ENCODE assay signal across 5 fruit fly cellular contexts in genomic region chr2L:14474987-14475386, dm6.
TF ChIP-seq lines count a peak whose summit lies in the region.

No protein-coding gene starts in this region.

- TF ChIP-seq CTCF in whole organism, embryonic (GFP tag; optimal IDR thresholded peaks at IDR 0.05; lab: Kevin White, UChicago): peak; percentile 8

TF ChIP-seq in whole organism, adult, 20 proteins besides CTCF, POLR2A, EP300 and RAD21 (continues in another document):
- TF ChIP-seq cnc (optimal IDR thresholded peaks at IDR 0.05; lab: Kevin White, UChicago) (no peak), CG33017 (tag; optimal IDR thresholded peaks at IDR 0.05; lab: Kevin White, UChicago) (peak; percentile 31), cic (GFP tag; optimal IDR thresholded peaks at IDR 0.05; lab: Kevin White, UChicago) (no peak), pad (GFP tag; optimal IDR thresholded peaks at IDR 0.05; lab: Kevin White, UChicago) (no peak), CG1620 (GFP tag; optimal IDR thresholded peaks at IDR 0.05; lab: Kevin White, UChicago) (no peak), CG7101 (tag; optimal IDR thresholded peaks at IDR 0.05; lab: Kevin White, UChicago) (no peak), ovo (GFP tag; optimal IDR thresholded peaks at IDR 0.05; lab: Kevin White, UChicago) (no peak), Crg-1 (GFP tag; optimal IDR thresholded peaks at IDR 0.05; lab: Kevin White, UChicago) (no peak), CG5204 (GFP tag; optimal IDR thresholded peaks at IDR 0.05; lab: Kevin White, UChicago) (peak; percentile 4), CG7045 (GFP tag; optimal IDR thresholded peaks at IDR 0.05; lab: Kevin White, UChicago) (no peak), tj (GFP tag; optimal IDR thresholded peaks at IDR 0.05; lab: Kevin White, UChicago) (no peak), Clk (GFP tag; optimal IDR thresholded peaks at IDR 0.05; lab: Kevin White, UChicago) (no peak), CG11617 (GFP tag; optimal IDR thresholded peaks at IDR 0.05; lab: Kevin White, UChicago) (no peak), kay (GFP tag; lab: Kevin White, UChicago; ENCODE audit: borderline replicate concordance) (peak; percentile 24), Hr96 (GFP tag; optimal IDR thresholded peaks at IDR 0.05; lab: Kevin White, UChicago) (no peak), CG14711 (tag; optimal IDR thresholded peaks at IDR 0.05; lab: Kevin White, UChicago) (peak; percentile 21), CG12768 (GFP tag; optimal IDR thresholded peaks at IDR 0.05; lab: Kevin White, UChicago) (no peak), bab1 (GFP tag; optimal IDR thresholded peaks at IDR 0.05; lab: Kevin White, UChicago) (no peak), Mnt (GFP tag; optimal IDR thresholded peaks at IDR 0.05; lab: Kevin White, UChicago) (no peak)

TF ChIP-seq in whole organism, embryonic, 481 proteins besides CTCF, POLR2A, EP300 and RAD21 (continues in another document):
- TF ChIP-seq aop (GFP tag; IDR thresholded peaks at IDR 0.05; lab: Robert Waterston, UW): no peak
- no peak for TF ChIP-seq disco-r (GFP tag; optimal IDR thresholded peaks at IDR 0.05; lab: Kevin White, UChicago)
- TF ChIP-seq CG11085 (GFP tag; IDR thresholded peaks at IDR 0.05; lab: Robert Waterston, UW): 0 out of 2 replicates have a peak, but pooled peaks have one; percentile 5
- no peak for TF ChIP-seq CG12744 (GFP tag; optimal IDR thresholded peaks at IDR 0.05; lab: Kevin White, UChicago)
- peak in 1 of 2 experiments; percentile 43 for TF ChIP-seq Hr78 (GFP tag; optimal IDR thresholded peaks at IDR 0.05; lab: Kevin White, UChicago)
- TF ChIP-seq nerfin-2 (GFP tag; IDR thresholded peaks at IDR 0.05; lab: Robert Waterston, UW; ENCODE audit: partially characterized antibody): no peak
- TF ChIP-seq CG18764 (GFP tag; optimal IDR thresholded peaks at IDR 0.05; lab: Kevin White, UChicago): no peak
- no peak for TF ChIP-seq CG1024 (GFP tag; IDR thresholded peaks at IDR 0.05; lab: Robert Waterston, UW)
- TF ChIP-seq Deaf1 (tag; optimal IDR thresholded peaks at IDR 0.05; lab: Kevin White, UChicago): peak; percentile 32
- TF ChIP-seq Neu2 (GFP tag; optimal IDR thresholded peaks at IDR 0.05; lab: Kevin White, UChicago; ENCODE audit: borderline replicate concordance): no peak
- TF ChIP-seq dan (GFP tag; IDR thresholded peaks at IDR 0.05; lab: Robert Waterston, UW): no peak
- peak; percentile 78 for TF ChIP-seq Sox102F (GFP tag; optimal IDR thresholded peaks at IDR 0.05; lab: Kevin White, UChicago)
- TF ChIP-seq en (GFP tag; optimal IDR thresholded peaks at IDR 0.05; lab: Kevin White, UChicago): no peak
- no peak for TF ChIP-seq gro (GFP tag; optimal IDR thresholded peaks at IDR 0.05; lab: Kevin White, UChicago)
- peak; percentile 40 for TF ChIP-seq Hmr (GFP tag; optimal IDR thresholded peaks at IDR 0.05; lab: Kevin White, UChicago)
- no peak for TF ChIP-seq rib (GFP tag; IDR thresholded peaks at IDR 0.05; lab: Robert Waterston, UW)
- no peak for TF ChIP-seq H2.0 (GFP tag; IDR thresholded peaks at IDR 0.05; lab: Robert Waterston, UW)
- TF ChIP-seq CoRest (tag; optimal IDR thresholded peaks at IDR 0.05; lab: Kevin White, UChicago): peak; percentile 75
- TF ChIP-seq stwl (tag; optimal IDR thresholded peaks at IDR 0.05; lab: Kevin White, UChicago): no peak

TF ChIP-seq in whole organism, prepupa, 60 proteins besides CTCF, POLR2A, EP300 and RAD21 (continues in another document):
- TF ChIP-seq Met (GFP tag; optimal IDR thresholded peaks at IDR 0.05; lab: Kevin White, UChicago): no peak
- TF ChIP-seq CG6792 (GFP tag; optimal IDR thresholded peaks at IDR 0.05; lab: Kevin White, UChicago): peak; percentile 59
- peak; percentile 85 for TF ChIP-seq CG32006 (GFP tag; optimal IDR thresholded peaks at IDR 0.05; lab: Kevin White, UChicago)
- no peak for TF ChIP-seq Eip93F (GFP tag; optimal IDR thresholded peaks at IDR 0.05; lab: Kevin White, UChicago)
- no peak for TF ChIP-seq dsx (GFP tag; optimal IDR thresholded peaks at IDR 0.05; lab: Kevin White, UChicago; ENCODE audit: poor library complexity, severe bottlenecking)
- TF ChIP-seq CG3032 (tag; optimal IDR thresholded peaks at IDR 0.05; lab: Kevin White, UChicago): peak; percentile 77
- TF ChIP-seq CG6163 (GFP tag; IDR thresholded peaks at IDR 0.05; lab: Robert Waterston, UW): no peak
- TF ChIP-seq dac (GFP tag; optimal IDR thresholded peaks at IDR 0.05; lab: Kevin White, UChicago): peak; percentile 39
- peak; percentile 70 for TF ChIP-seq spab (GFP tag; optimal IDR thresholded peaks at IDR 0.05; lab: Kevin White, UChicago)
- TF ChIP-seq CG1621 (tag; optimal IDR thresholded peaks at IDR 0.05; lab: Kevin White, UChicago): peak; percentile 14
- peak; percentile 52 for TF ChIP-seq CG34406 (GFP tag; optimal IDR thresholded peaks at IDR 0.05; lab: Kevin White, UChicago)
- peak; percentile 21 for TF ChIP-seq OdsH (GFP tag; optimal IDR thresholded peaks at IDR 0.05; lab: Kevin White, UChicago)
- no peak for TF ChIP-seq Hr39 (GFP tag; optimal IDR thresholded peaks at IDR 0.05; lab: Kevin White, UChicago)
- TF ChIP-seq lz (GFP tag; optimal IDR thresholded peaks at IDR 0.05; lab: Kevin White, UChicago): peak; percentile 24
- TF ChIP-seq pdm3 (GFP tag; optimal IDR thresholded peaks at IDR 0.05; lab: Kevin White, UChicago): peak; percentile 69
- peak; percentile 62; the same call in 2 of the 3 replicates for TF ChIP-seq eg (GFP tag; IDR thresholded peaks at IDR 0.05; lab: Robert Waterston, UW)
- TF ChIP-seq Smox (GFP tag; optimal IDR thresholded peaks at IDR 0.05; lab: Kevin White, UChicago): peak; percentile 38
- TF ChIP-seq CG11762 (GFP tag; optimal IDR thresholded peaks at IDR 0.05; lab: Kevin White, UChicago; ENCODE audit: insufficient read depth): peak; percentile 70
- TF ChIP-seq Lpt (GFP tag; optimal IDR thresholded peaks at IDR 0.05; lab: Kevin White, UChicago): peak; percentile 59

TF ChIP-seq in whole organism, pupa, 21 proteins besides CTCF, POLR2A, EP300 and RAD21:
- TF ChIP-seq CG13204 (GFP tag; optimal IDR thresholded peaks at IDR 0.05; lab: Kevin White, UChicago): no peak
- TF ChIP-seq Ets98B (GFP tag; IDR thresholded peaks at IDR 0.05; lab: Robert Waterston, UW): peak; percentile 48
- TF ChIP-seq fd96Ca (GFP tag; IDR thresholded peaks at IDR 0.05; lab: Robert Waterston, UW): 0 out of 3 replicates have a peak, but pooled peaks have one; percentile 44
- TF ChIP-seq rn (GFP tag; IDR thresholded peaks at IDR 0.05; lab: Robert Waterston, UW): peak; percentile 22; the same call in 1 of the 2 replicates
- TF ChIP-seq CG17806 (tag; optimal IDR thresholded peaks at IDR 0.05; lab: Kevin White, UChicago): peak; percentile 73
- TF ChIP-seq Snoo (tag; optimal IDR thresholded peaks at IDR 0.05; lab: Kevin White, UChicago): no peak
- TF ChIP-seq Pif1A (GFP tag; optimal IDR thresholded peaks at IDR 0.05; lab: Kevin White, UChicago): peak; percentile 49
- peak; percentile 84 for TF ChIP-seq CG32121 (GFP tag; IDR thresholded peaks at IDR 0.05; lab: Robert Waterston, UW)
- peak; percentile 44 for TF ChIP-seq gl (tag; optimal IDR thresholded peaks at IDR 0.05; lab: Kevin White, UChicago)
- peak; percentile 82 for TF ChIP-seq CG8301 (tag; optimal IDR thresholded peaks at IDR 0.05; lab: Kevin White, UChicago)
- peak; percentile 84 for TF ChIP-seq CG8159 (tag; optimal IDR thresholded peaks at IDR 0.05; lab: Kevin White, UChicago)
- peak; percentile 74 for TF ChIP-seq CG9948 (tag; optimal IDR thresholded peaks at IDR 0.05; lab: Kevin White, UChicago)
- TF ChIP-seq Pif1B (GFP tag; optimal IDR thresholded peaks at IDR 0.05; lab: Kevin White, UChicago): no peak
- TF ChIP-seq CG15710 (tag; optimal IDR thresholded peaks at IDR 0.05; lab: Kevin White, UChicago): peak; percentile 79
- TF ChIP-seq EcR (GFP tag; optimal IDR thresholded peaks at IDR 0.05; lab: Kevin White, UChicago): no peak
- peak; percentile 81 for TF ChIP-seq CG14655 (GFP tag; optimal IDR thresholded peaks at IDR 0.05; lab: Kevin White, UChicago)
- TF ChIP-seq D1 (tag; optimal IDR thresholded peaks at IDR 0.05; lab: Kevin White, UChicago): peak; percentile 23
- peak; percentile 73 for TF ChIP-seq CG34367 (tag; optimal IDR thresholded peaks at IDR 0.05; lab: Kevin White, UChicago)
- peak; percentile 71 for TF ChIP-seq CG4496 (GFP tag; IDR thresholded peaks at IDR 0.05; lab: Robert Waterston, UW)
- TF ChIP-seq CG10348 (GFP tag; IDR thresholded peaks at IDR 0.05; lab: Robert Waterston, UW): no peak
- no peak for TF ChIP-seq CG12605 (GFP tag; IDR thresholded peaks at IDR 0.05; lab: Robert Waterston, UW)

TF ChIP-seq in whole organism, wandering third instar larva, 38 proteins besides CTCF, POLR2A, EP300 and RAD21 (continues in another document):
- no peak for TF ChIP-seq Dif (GFP tag; optimal IDR thresholded peaks at IDR 0.05; lab: Kevin White, UChicago; ENCODE audit: partially characterized antibody)
- TF ChIP-seq CG32264 (GFP tag; optimal IDR thresholded peaks at IDR 0.05; lab: Kevin White, UChicago): no peak
- TF ChIP-seq Sp1 (GFP tag; optimal IDR thresholded peaks at IDR 0.05; lab: Kevin White, UChicago): peak; percentile 41
- TF ChIP-seq dmrt93B (GFP tag; optimal IDR thresholded peaks at IDR 0.05; lab: Kevin White, UChicago): peak; percentile 12
- TF ChIP-seq HLH106 (tag; optimal IDR thresholded peaks at IDR 0.05; lab: Kevin White, UChicago): peak; percentile 47
- TF ChIP-seq N (GFP tag; optimal IDR thresholded peaks at IDR 0.05; lab: Kevin White, UChicago): no peak
- peak; percentile 12 for TF ChIP-seq br (GFP tag; optimal IDR thresholded peaks at IDR 0.05; lab: Kevin White, UChicago)
- TF ChIP-seq usp (GFP tag; optimal IDR thresholded peaks at IDR 0.05; lab: Kevin White, UChicago): no peak
- TF ChIP-seq woc (GFP tag; optimal IDR thresholded peaks at IDR 0.05; lab: Kevin White, UChicago): no peak
- no peak for TF ChIP-seq dsf (GFP tag; optimal IDR thresholded peaks at IDR 0.05; lab: Kevin White, UChicago; ENCODE audit: borderline replicate concordance)
- peak in 1 of 2 experiments; percentile 53 for TF ChIP-seq foxo (GFP tag; optimal IDR thresholded peaks at IDR 0.05; lab: Kevin White, UChicago)
- TF ChIP-seq OdsH (GFP tag; optimal IDR thresholded peaks at IDR 0.05; lab: Kevin White, UChicago): no peak
- TF ChIP-seq dl (GFP tag; optimal IDR thresholded peaks at IDR 0.05; lab: Kevin White, UChicago; ENCODE audit: insufficient read depth in 1 of 2, partially characterized antibody in 2 of 2): no peak
- no peak for TF ChIP-seq CG9705 (GFP tag; optimal IDR thresholded peaks at IDR 0.05; lab: Kevin White, UChicago)
- no peak for TF ChIP-seq Mio (GFP tag; optimal IDR thresholded peaks at IDR 0.05; lab: Kevin White, UChicago)
- no peak for TF ChIP-seq ey (GFP tag; optimal IDR thresholded peaks at IDR 0.05; lab: Kevin White, UChicago)
- TF ChIP-seq lola (GFP tag; optimal IDR thresholded peaks at IDR 0.05; lab: Kevin White, UChicago): no peak
- TF ChIP-seq fru (GFP tag; optimal IDR thresholded peaks at IDR 0.05; lab: Kevin White, UChicago): peak; percentile 56
- TF ChIP-seq Hnf4 (GFP tag; optimal IDR thresholded peaks at IDR 0.05; lab: Kevin White, UChicago): peak; percentile 5
- peak; percentile 8 for TF ChIP-seq psq (GFP tag; optimal IDR thresholded peaks at IDR 0.05; lab: Kevin White, UChicago)
- TF ChIP-seq h (GFP tag; optimal IDR thresholded peaks at IDR 0.05; lab: Kevin White, UChicago): no peak
- TF ChIP-seq jim (GFP tag; optimal IDR thresholded peaks at IDR 0.05; lab: Kevin White, UChicago): no peak
- no peak for TF ChIP-seq Hr83 (GFP tag; optimal IDR thresholded peaks at IDR 0.05; lab: Kevin White, UChicago; ENCODE audit: poor library complexity, severe bottlenecking)
